Worm (Caenorhabditis elegans): ENCODE data around the gene spr-3.

DNA sequence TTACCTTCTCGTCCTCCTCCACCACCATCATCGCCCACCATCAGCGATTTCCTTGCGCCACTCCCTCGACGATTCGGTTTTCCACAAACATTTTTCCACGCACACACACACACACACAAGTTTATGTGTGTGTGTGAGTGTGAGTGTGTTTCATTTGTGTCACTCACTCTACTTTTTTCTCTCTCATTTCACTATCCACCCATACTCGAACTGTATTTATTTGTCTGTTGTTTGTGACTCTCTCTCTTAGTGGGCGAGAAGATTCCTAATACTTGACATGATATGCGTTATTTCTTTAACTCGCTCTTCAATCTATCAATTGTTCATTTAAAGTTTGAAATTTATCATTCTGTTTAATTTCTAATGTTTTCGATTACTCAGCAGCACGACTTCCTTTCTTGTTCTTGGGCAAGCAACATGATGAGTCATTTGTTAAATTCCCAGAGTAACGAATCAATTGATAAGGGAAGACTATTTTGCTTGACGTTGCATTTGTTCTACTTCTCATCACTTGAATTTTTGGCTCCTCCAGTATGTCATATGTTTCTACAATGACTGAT, 6.7 kb upstream of the spr-3 start:
- no peak for TF ChIP-seq R02D3.7 (tag; optimal IDR thresholded peaks at IDR 0.05)
- TF ChIP-seq unc-39 (tag; optimal IDR thresholded peaks at IDR 0.05): no peak
- no peak for TF ChIP-seq elt-3 (tag; optimal IDR thresholded peaks at IDR 0.05)
- no peak for TF ChIP-seq dmd-4 (tag; optimal IDR thresholded peaks at IDR 0.05)
- no peak for TF ChIP-seq nhr-237 (tag; optimal IDR thresholded peaks at IDR 0.05)
- no peak for TF ChIP-seq zag-1 (tag; optimal IDR thresholded peaks at IDR 0.05)
- TF ChIP-seq Y55F3AM.14 (GFP tag; optimal IDR thresholded peaks at IDR 0.05): no peak
- no peak for TF ChIP-seq aly-2 (tag; optimal IDR thresholded peaks at IDR 0.05)
